Worm (Caenorhabditis elegans) whole organism, early embryonic: Measurements from ENCODE around the gene moma-1.

ENCODE experiments used
- B0310.2 ChIP-seq: sonication (generic microtip); optimal IDR thresholded peaks from 2 replicates; lab custom pipeline; 2016; ENCODE audit warnings: mild to moderate bottlenecking, missing genetic modification characterization, missing compliant biosample characterization
- aly-1 ChIP-seq: sonication (generic microtip); optimal IDR thresholded peaks from 2 replicates; lab custom pipeline; 2016; ENCODE audit warnings: missing genetic modification characterization, missing compliant biosample characterization
- ama-1 ChIP-seq: fragments of 150-350 bp; optimal IDR thresholded peaks from 2 replicates; lab custom pipeline; 2014
- ceh-13 ChIP-seq: fragments of 200-800 bp; sonication (Bioruptor generic); optimal IDR thresholded peaks from 2 replicates; lab custom pipeline; 2018; ENCODE audit warnings: mild to moderate bottlenecking, missing genetic modification characterization, missing compliant biosample characterization
- flt-1 ChIP-seq: fragments of 200-800 bp; sonication (Bioruptor generic); IDR thresholded peaks from 2 replicates; pipeline ENCODE4 v1.3.6; 2022; ENCODE audit warnings: missing genetic modification characterization, missing compliant biosample characterization
- hmbx-1 ChIP-seq: sonication (generic microtip); optimal IDR thresholded peaks from 2 replicates; lab custom pipeline; 2016; ENCODE audit warnings: mild to moderate bottlenecking, missing genetic modification characterization, missing compliant biosample characterization
- hmg-4 ChIP-seq: fragments of 200-800 bp; sonication (Bioruptor generic); optimal IDR thresholded peaks from 2 replicates; lab custom pipeline; 2018; ENCODE audit warnings: mild to moderate bottlenecking, missing genetic modification characterization, missing compliant biosample characterization
- hnd-1 ChIP-seq: sonication (generic microtip); optimal IDR thresholded peaks from 2 replicates; lab custom pipeline; 2016; ENCODE audit warnings: missing genetic modification characterization, missing compliant biosample characterization
- pes-1 ChIP-seq: fragments of 200-800 bp; sonication (Bioruptor generic); IDR thresholded peaks from 2 replicates; pipeline ENCODE4 v1.3.6; 2022; ENCODE audit warnings: missing genetic modification reagents, missing genetic modification characterization, missing compliant biosample characterization
- tbx-11 ChIP-seq: fragments of 200-800 bp; sonication (Bioruptor generic); IDR thresholded peaks from 2 replicates; pipeline ENCODE4 v1.3.6; 2022; ENCODE audit warnings: missing genetic modification characterization, missing compliant biosample characterization
- tra-4 ChIP-seq: sonication (generic microtip); optimal IDR thresholded peaks from 2 replicates; lab custom pipeline; 2017; ENCODE audit warnings: missing genetic modification characterization, missing compliant biosample characterization

DNA sequence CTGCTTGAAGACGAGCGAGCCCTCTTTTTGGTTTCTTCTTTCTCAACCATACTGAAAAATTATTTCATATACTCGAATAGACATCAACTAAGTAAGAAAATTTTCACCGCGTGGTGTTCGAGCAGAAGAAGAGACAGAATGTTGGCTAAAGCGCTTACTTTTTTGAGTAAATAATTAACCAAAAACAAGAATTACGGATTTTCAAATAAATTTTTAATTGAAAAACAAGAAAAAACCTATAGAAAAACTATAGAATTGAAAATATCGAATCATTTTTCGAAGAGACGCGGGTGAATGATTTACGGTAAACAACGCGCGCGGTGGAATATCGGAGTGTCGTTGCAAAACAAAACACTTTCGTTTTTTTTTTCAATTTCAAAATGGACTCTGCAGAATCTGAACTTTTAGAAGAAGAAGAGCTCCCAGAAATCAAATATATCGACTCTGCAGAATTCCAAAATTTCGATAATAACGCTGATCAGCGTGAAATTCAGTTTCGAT is 1.7 kb upstream of the moma-1 start, which contains the start of the genes rnp-5 and tag-51:
- no peak for TF ChIP-seq pes-1
- TF ChIP-seq flt-1 (GFP tag; lab: Robert Waterston, UW), result no peak
- no peak for TF ChIP-seq ceh-13 (GFP tag; lab: Kevin White, UChicago)
- no peak for TF ChIP-seq hnd-1 (tag; lab: Kevin White, UChicago)
- TF ChIP-seq ama-1 (lab: Kevin White, UChicago), result no peak
- TF ChIP-seq hmg-4, result no peak
- TF ChIP-seq tra-4, result no peak
- TF ChIP-seq tbx-11, result no peak
- TF ChIP-seq aly-1 (tag; lab: Kevin White, UChicago), result no peak
- TF ChIP-seq B0310.2 (tag; lab: Kevin White, UChicago), result no peak
- TF ChIP-seq hmbx-1, result no peak
